Fruit fly (Drosophila melanogaster): Measurements from ENCODE around the gene obst-A.
A peak's percentile ranks its signal among the peaks of the same experiment; 100 is the strongest.

obst-A gene

dm6 chrX:20235794-20236513 is 3.7 kb upstream of the obst-A start, which contains the start of gene sw (continued):
- peak; percentile 53 for TF ChIP-seq Sox102F (GFP tag; optimal IDR thresholded peaks at IDR 0.05)
- peak; percentile 32 for TF ChIP-seq Eip75B (GFP tag; optimal IDR thresholded peaks at IDR 0.05)
- TF ChIP-seq CG6808 (GFP tag; optimal IDR thresholded peaks at IDR 0.05) = peak; percentile 31
- TF ChIP-seq net (GFP tag; optimal IDR thresholded peaks at IDR 0.05) = no peak
- TF ChIP-seq esn (GFP tag; optimal IDR thresholded peaks at IDR 0.05) = peak; percentile 58
- TF ChIP-seq Met (GFP tag; optimal IDR thresholded peaks at IDR 0.05) = peak; percentile 44
- no peak for TF ChIP-seq CG6276 (GFP tag; optimal IDR thresholded peaks at IDR 0.05)
- peak; percentile 81 for TF ChIP-seq svp (GFP tag)
- TF ChIP-seq CG34406 (GFP tag; optimal IDR thresholded peaks at IDR 0.05) = peak; percentile 39
- TF ChIP-seq Ets96B (tag; optimal IDR thresholded peaks at IDR 0.05) = peak; percentile 23
- no peak for TF ChIP-seq fd85E (GFP tag; optimal IDR thresholded peaks at IDR 0.05)
- TF ChIP-seq acj6 (GFP tag; optimal IDR thresholded peaks at IDR 0.05) = peak; percentile 28
- TF ChIP-seq CG9139 (GFP tag; optimal IDR thresholded peaks at IDR 0.05) = no peak
- TF ChIP-seq fd59A (GFP tag; optimal IDR thresholded peaks at IDR 0.05) = no peak
- TF ChIP-seq dsx (GFP tag; optimal IDR thresholded peaks at IDR 0.05; ENCODE audit: poor library complexity, severe bottlenecking) = peak; percentile 66
- TF ChIP-seq OdsH (GFP tag; optimal IDR thresholded peaks at IDR 0.05) = peak; percentile 37
- peak; percentile 2 for TF ChIP-seq CG4318 (GFP tag; optimal IDR thresholded peaks at IDR 0.05)
- TF ChIP-seq vri (GFP tag; optimal IDR thresholded peaks at IDR 0.05) = no peak
- no peak for TF ChIP-seq CG15336 (GFP tag; IDR thresholded peaks at IDR 0.05)
- peak; percentile 27 for TF ChIP-seq CG10669 (GFP tag; optimal IDR thresholded peaks at IDR 0.05)
- no peak for TF ChIP-seq CG6163 (GFP tag; IDR thresholded peaks at IDR 0.05)
- TF ChIP-seq CG11902 (GFP tag; optimal IDR thresholded peaks at IDR 0.05) = peak; percentile 22
- peak; percentile 46 for TF ChIP-seq CG10631 (GFP tag; optimal IDR thresholded peaks at IDR 0.05)
- no peak for TF ChIP-seq CG11762 (GFP tag; optimal IDR thresholded peaks at IDR 0.05; ENCODE audit: insufficient read depth)
- TF ChIP-seq CG16779 (tag; optimal IDR thresholded peaks at IDR 0.05) = no peak
- peak; percentile 70 for TF ChIP-seq Hr39 (GFP tag; optimal IDR thresholded peaks at IDR 0.05)
- no peak for TF ChIP-seq Blimp-1 (GFP tag; optimal IDR thresholded peaks at IDR 0.05)
- peak; percentile 50 for TF ChIP-seq achi (GFP tag; optimal IDR thresholded peaks at IDR 0.05)
- peak; percentile 56 for TF ChIP-seq CG1621 (tag; optimal IDR thresholded peaks at IDR 0.05)
- peak; percentile 63 for TF ChIP-seq eg (GFP tag; IDR thresholded peaks at IDR 0.05)
- no peak for TF ChIP-seq CG8632 (GFP tag; optimal IDR thresholded peaks at IDR 0.05)
- peak; percentile 12 for TF ChIP-seq Smox (GFP tag; optimal IDR thresholded peaks at IDR 0.05)
- peak; percentile 41 for TF ChIP-seq Sox15 (GFP tag; optimal IDR thresholded peaks at IDR 0.05)
- peak; percentile 42 for TF ChIP-seq pdm3 (GFP tag; optimal IDR thresholded peaks at IDR 0.05)
- no peak for TF ChIP-seq CG8119 (GFP tag; IDR thresholded peaks at IDR 0.05)
- TF ChIP-seq Eip93F (GFP tag; optimal IDR thresholded peaks at IDR 0.05) = no peak
- TF ChIP-seq CG6854 (GFP tag; optimal IDR thresholded peaks at IDR 0.05) = no peak

dm6 chrX:20237914-20238313 is 1.7 kb upstream of the obst-A start:
- TF ChIP-seq cyc (GFP tag; optimal IDR thresholded peaks at IDR 0.05) (no peak), ss (GFP tag; optimal IDR thresholded peaks at IDR 0.05) (peak in 1 of 2 experiments; percentile 46)

Measured in whole organism, prepupa.